Worm (Caenorhabditis elegans) whole organism, mixed stage, embryonic: ENCODE measurements around the gene F35D11.4.

ENCODE experiments used
- blmp-1 ChIP-seq: fragments of 150-350 bp; optimal IDR thresholded peaks from 2 replicates; lab custom pipeline; 2014; ENCODE audit warnings: missing biosample characterization, missing genetic modification characterization
- ceh-83 ChIP-seq: fragments of 200-800 bp; sonication (Bioruptor generic); optimal IDR thresholded peaks from 2 replicates; lab custom pipeline; 2018; ENCODE audit warnings: mild to moderate bottlenecking, missing genetic modification characterization, missing compliant biosample characterization
- ces-1 ChIP-seq: fragments of 150-350 bp; optimal IDR thresholded peaks from 2 replicates; lab custom pipeline; 2014; ENCODE audit warnings: missing biosample characterization, missing genetic modification reagents, missing genetic modification characterization
- elt-1 ChIP-seq: sonication (generic microtip); optimal IDR thresholded peaks from 2 replicates; lab custom pipeline; 2017; ENCODE audit warnings: missing genetic modification characterization, mild to moderate bottlenecking, missing compliant biosample characterization, antibody characterized with exemption, moderate library complexity, borderline replicate concordance; ENCODE audit not compliant: insufficient read depth
- lin-13 ChIP-seq: fragments of 150-350 bp; optimal IDR thresholded peaks from 2 replicates; lab custom pipeline; 2014; ENCODE audit warnings: missing biosample characterization, missing genetic modification characterization
- lsy-2 ChIP-seq: fragments of 150-350 bp; optimal IDR thresholded peaks from 2 replicates; lab custom pipeline; 2014; ENCODE audit warnings: missing biosample characterization, missing genetic modification characterization
- mep-1 ChIP-seq: fragments of 150-350 bp; optimal IDR thresholded peaks from 2 replicates; lab custom pipeline; 2017; ENCODE audit warnings: missing biosample characterization, missing genetic modification reagents, missing genetic modification characterization, inconsistent platforms
- nhr-237 ChIP-seq: fragments of 150-350 bp; optimal IDR thresholded peaks from 2 replicates; lab custom pipeline; 2014; ENCODE audit warnings: missing biosample characterization, missing genetic modification characterization
- pha-4 ChIP-seq: fragments of 150-350 bp; optimal IDR thresholded peaks from 2 replicates; lab custom pipeline; 2018; ENCODE audit warnings: missing biosample characterization, missing genetic modification reagents, missing genetic modification characterization
- snpc-4 ChIP-seq: fragments of 150-350 bp; optimal IDR thresholded peaks from 2 replicates; lab custom pipeline; 2014; ENCODE audit warnings: missing biosample characterization, missing genetic modification characterization
- unc-62 ChIP-seq: fragments of 150-350 bp; optimal IDR thresholded peaks from 2 replicates; lab custom pipeline; 2014; ENCODE audit warnings: missing biosample characterization, missing genetic modification reagents, missing genetic modification characterization
- ztf-11 ChIP-seq: fragments of 150-350 bp; optimal IDR thresholded peaks from 2 replicates; lab custom pipeline; 2014; ENCODE audit warnings: missing biosample characterization, missing genetic modification characterization

DNA sequence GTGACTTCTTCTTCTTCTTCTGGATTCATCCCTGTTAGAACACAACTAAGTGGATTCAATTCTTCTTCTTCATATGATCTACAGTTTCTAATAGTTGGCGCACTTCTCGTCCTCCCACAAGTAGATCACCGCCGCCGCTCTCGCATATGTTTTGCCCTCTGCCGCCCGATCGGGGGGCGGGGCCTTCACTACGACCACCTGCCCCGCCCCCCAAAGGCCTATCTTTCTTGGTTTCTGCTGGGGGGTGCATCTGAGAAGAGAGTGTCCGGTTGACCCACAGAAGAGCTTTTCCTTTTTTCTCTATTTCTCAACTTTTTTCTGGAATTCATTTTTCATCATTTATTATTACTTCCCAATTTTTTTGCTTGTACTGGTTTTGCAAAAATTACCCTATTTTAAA lies 32.1 kb upstream of the F35D11.4 start:
- TF ChIP-seq elt-1 (tag; lab: Kevin White, UChicago) (no peak), ces-1 (no peak), nhr-237 (tag; lab: Kevin White, UChicago) (no peak), lsy-2 (tag; lab: Kevin White, UChicago) (no peak), lin-13 (tag; lab: Kevin White, UChicago) (no peak), ztf-11 (tag; lab: Kevin White, UChicago) (no peak), unc-62 (GFP tag; lab: Kevin White, UChicago) (no peak), ceh-83 (no peak), pha-4 (tag; lab: Kevin White, UChicago) (no peak), blmp-1 (tag; lab: Kevin White, UChicago) (no peak), snpc-4 (no peak), mep-1 (tag; lab: Kevin White, UChicago) (peak; percentile 6)
